Worm (Caenorhabditis elegans) whole organism, young adult: Measurements from ENCODE around the gene chtl-1.

Source experiments
- B0035.1 ChIP-seq: sonication (generic microtip); optimal IDR thresholded peaks from 2 replicates; lab custom pipeline; 2016; ENCODE audit warnings: missing genetic modification characterization, mild to moderate bottlenecking, missing compliant biosample characterization, missing genotype, missing genetic modification reagents
- B0336.3 ChIP-seq: fragments of 200-800 bp; sonication (Bioruptor generic); IDR thresholded peaks from 2 replicates; pipeline ENCODE4 v1.3.6; 2022; ENCODE audit warnings: missing genetic modification characterization, missing compliant biosample characterization
- F22D6.2 ChIP-seq: sonication (generic microtip); optimal IDR thresholded peaks from 2 replicates; lab custom pipeline; 2016; ENCODE audit warnings: mild to moderate bottlenecking, missing genetic modification characterization, missing compliant biosample characterization
- F23B12.7 ChIP-seq: sonication (generic microtip); optimal IDR thresholded peaks from 2 replicates; lab custom pipeline; 2017; ENCODE audit warnings: missing genetic modification characterization, mild to moderate bottlenecking, missing compliant biosample characterization, antibody characterized with exemption, moderate library complexity; ENCODE audit not compliant: insufficient read depth
- T07F8.4 ChIP-seq: sonication (generic microtip); optimal IDR thresholded peaks from 2 replicates; lab custom pipeline; 2016; ENCODE audit warnings: mild to moderate bottlenecking, missing genetic modification characterization, moderate library complexity, missing compliant biosample characterization
- T26A5.8 ChIP-seq: sonication (generic microtip); optimal IDR thresholded peaks from 2 replicates; lab custom pipeline; 2016; ENCODE audit warnings: missing genetic modification characterization, missing compliant biosample characterization
- Y53F4B.3 ChIP-seq: fragments of 200-800 bp; sonication (Bioruptor generic); IDR thresholded peaks from 2 replicates; pipeline ENCODE4 v1.3.6; 2022; ENCODE audit warnings: missing genetic modification reagents, missing genetic modification characterization, missing compliant biosample characterization
- ZK185.1 ChIP-seq: sonication (generic microtip); optimal IDR thresholded peaks from 2 replicates; lab custom pipeline; 2016; ENCODE audit warnings: mild to moderate bottlenecking, missing genetic modification characterization, missing compliant biosample characterization; ENCODE audit not compliant: poor library complexity, severe bottlenecking
- akir-1 ChIP-seq: fragments of 200-800 bp; sonication (Bioruptor generic); optimal IDR thresholded peaks from 2 replicates; lab custom pipeline; 2018; ENCODE audit warnings: mild to moderate bottlenecking, missing genetic modification characterization, moderate library complexity, missing compliant biosample characterization
- ama-1 ChIP-seq, 3 experiments: fragments of 150-350 bp in 1 of 3; sonication (generic microtip) in 2 of 3; optimal IDR thresholded peaks; 2 replicates each; lab custom pipeline; 2014 to 2018; ENCODE audit warnings: missing biosample characterization in 2 of 3, missing genetic modification characterization in 2 of 3, missing genetic modification reagents in 2 of 3
- aptf-2 ChIP-seq: fragments of 200-800 bp; sonication (Bioruptor generic); conservative IDR thresholded peaks from 2 replicates; pipeline ENCODE4 v1.3.6; 2022; ENCODE audit warnings: missing genetic modification reagents, missing genetic modification characterization, missing compliant biosample characterization
- aptf-3 ChIP-seq: fragments of 200-800 bp; sonication (Bioruptor generic); IDR thresholded peaks from 2 replicates; pipeline ENCODE4 v1.3.6; 2022; ENCODE audit warnings: missing genetic modification characterization, missing compliant biosample characterization
- attf-3 ChIP-seq: fragments of 200-800 bp; sonication (Bioruptor generic); conservative IDR thresholded peaks from 2 replicates; pipeline ENCODE4 v1.3.6; 2022; ENCODE audit warnings: missing genetic modification reagents, missing genetic modification characterization, missing compliant biosample characterization
- bed-2 ChIP-seq: fragments of 200-800 bp; sonication (Bioruptor generic); IDR thresholded peaks from 2 replicates; pipeline ENCODE4 v1.3.6; 2022; ENCODE audit warnings: missing genetic modification reagents, missing genetic modification characterization, missing compliant biosample characterization
- ceh-58 ChIP-seq: fragments of 200-800 bp; sonication (Bioruptor generic); IDR thresholded peaks from 2 replicates; pipeline ENCODE4 v1.3.6; 2022; ENCODE audit warnings: missing genetic modification characterization, missing compliant biosample characterization
- ceh-79 ChIP-seq: sonication (generic microtip); optimal IDR thresholded peaks from 2 replicates; lab custom pipeline; 2017; ENCODE audit warnings: mild to moderate bottlenecking, missing genetic modification characterization, missing compliant biosample characterization
- dox-1 ChIP-seq: fragments of 200-800 bp; sonication (Bioruptor generic); IDR thresholded peaks from 2 replicates; pipeline ENCODE4 v1.3.6; 2022; ENCODE audit warnings: missing genetic modification reagents, missing genetic modification characterization, missing compliant biosample characterization
- egrh-3 ChIP-seq: fragments of 200-800 bp; sonication (Bioruptor generic); IDR thresholded peaks from 2 replicates; pipeline ENCODE4 v1.3.6; 2022; ENCODE audit warnings: missing genetic modification reagents, missing genetic modification characterization, missing compliant biosample characterization
- ekl-4 ChIP-seq: fragments of 200-800 bp; sonication (Bioruptor generic); IDR thresholded peaks from 2 replicates; pipeline ENCODE4 v1.3.6; 2022; ENCODE audit warnings: missing genetic modification reagents, missing genetic modification characterization, missing compliant biosample characterization
- ets-4 ChIP-seq: fragments of 200-800 bp; sonication (Bioruptor generic); optimal IDR thresholded peaks from 2 replicates; lab custom pipeline; 2018; ENCODE audit warnings: mild to moderate bottlenecking, missing genetic modification characterization, missing compliant biosample characterization
- fkh-3 ChIP-seq: sonication (generic microtip); optimal IDR thresholded peaks from 2 replicates; lab custom pipeline; 2016; ENCODE audit warnings: mild to moderate bottlenecking, missing genetic modification characterization, missing compliant biosample characterization
- hmg-1.2 ChIP-seq: fragments of 200-800 bp; sonication (Bioruptor generic); IDR thresholded peaks from 2 replicates; pipeline ENCODE4 v1.3.6; 2022; ENCODE audit warnings: missing genetic modification reagents, missing genetic modification characterization, missing compliant biosample characterization
- hrde-1 ChIP-seq: sonication (generic microtip); optimal IDR thresholded peaks from 2 replicates; lab custom pipeline; 2016; ENCODE audit warnings: missing genetic modification characterization, mild to moderate bottlenecking, missing compliant biosample characterization, moderate library complexity, missing genotype, missing genetic modification reagents, borderline replicate concordance
- let-526 ChIP-seq: fragments of 200-800 bp; sonication (Bioruptor generic); IDR thresholded peaks from 2 replicates; pipeline ENCODE4 v1.3.6; 2022; ENCODE audit warnings: missing genetic modification reagents, missing genetic modification characterization, missing compliant biosample characterization
- let-607 ChIP-seq, 2 experiments: fragments of 200-800 bp in 1 of 2; sonication (Bioruptor generic) in 1 of 2; sonication (generic microtip) in 1 of 2; optimal IDR thresholded peaks; 2 replicates each; lab custom pipeline; 2016 to 2018; ENCODE audit warnings: mild to moderate bottlenecking in 2 of 2, missing compliant biosample characterization in 2 of 2, missing genetic modification characterization in 2 of 2, moderate library complexity in 2 of 2, missing genotype in 1 of 2
- lin-35 ChIP-seq, 3 experiments: fragments of 150-350 bp in 2 of 3; sonication (generic microtip) in 1 of 3; optimal IDR thresholded peaks; 2 replicates each; lab custom pipeline; 2014 to 2018; ENCODE audit warnings: missing biosample characterization in 3 of 3, missing genetic modification characterization in 3 of 3, missing genetic modification reagents in 3 of 3
- lin-54 ChIP-seq: fragments of 200-800 bp; sonication (Bioruptor generic); optimal IDR thresholded peaks from 2 replicates; lab custom pipeline; 2018; ENCODE audit warnings: mild to moderate bottlenecking, missing genetic modification characterization, missing compliant biosample characterization
- lsy-27 ChIP-seq: sonication (generic microtip); optimal IDR thresholded peaks from 2 replicates; lab custom pipeline; 2017; ENCODE audit warnings: missing genetic modification characterization, mild to moderate bottlenecking, missing compliant biosample characterization, antibody characterized with exemption, missing genotype, borderline replicate concordance; ENCODE audit not compliant: insufficient read depth
- madf-8 ChIP-seq: fragments of 200-800 bp; sonication (Bioruptor generic); conservative IDR thresholded peaks from 2 replicates; pipeline ENCODE4 v1.3.6; 2022; ENCODE audit warnings: missing genetic modification reagents, missing genetic modification characterization, missing compliant biosample characterization
- mcd-1 ChIP-seq: fragments of 200-800 bp; sonication (Bioruptor generic); IDR thresholded peaks from 2 replicates; pipeline ENCODE4 v1.3.6; 2022; ENCODE audit warnings: missing genetic modification reagents, missing genetic modification characterization, missing compliant biosample characterization
- mxl-1 ChIP-seq: sonication (generic microtip); optimal IDR thresholded peaks from 2 replicates; lab custom pipeline; 2016; ENCODE audit warnings: missing genetic modification characterization, missing compliant biosample characterization
- nfya-1 ChIP-seq: sonication (generic microtip); optimal IDR thresholded peaks from 2 replicates; lab custom pipeline; 2017; ENCODE audit warnings: antibody characterized with exemption, missing compliant biosample characterization, missing genetic modification characterization, borderline replicate concordance; ENCODE audit not compliant: insufficient read depth
- nfya-2 ChIP-seq: fragments of 200-800 bp; sonication (Bioruptor generic); IDR thresholded peaks from 2 replicates; pipeline ENCODE4 v1.3.6; 2022; ENCODE audit warnings: missing genetic modification reagents, missing genetic modification characterization, missing compliant biosample characterization
- nfyb-1 ChIP-seq: fragments of 200-800 bp; sonication (Bioruptor generic); IDR thresholded peaks from 2 replicates; pipeline ENCODE4 v1.3.6; 2022; ENCODE audit warnings: missing genetic modification reagents, missing genetic modification characterization, missing compliant biosample characterization
- nhr-80 ChIP-seq: sonication (generic microtip); optimal IDR thresholded peaks from 2 replicates; lab custom pipeline; 2016; ENCODE audit warnings: missing genetic modification characterization, missing compliant biosample characterization
- snpc-3.4 ChIP-seq: sonication (generic microtip); optimal IDR thresholded peaks from 2 replicates; lab custom pipeline; 2017; ENCODE audit warnings: missing genetic modification characterization, mild to moderate bottlenecking, missing compliant biosample characterization, antibody characterized with exemption, moderate library complexity, missing genotype, missing genetic modification reagents
- somi-1 ChIP-seq: fragments of 200-800 bp; sonication (Bioruptor generic); optimal IDR thresholded peaks from 2 replicates; lab custom pipeline; 2018; ENCODE audit warnings: mild to moderate bottlenecking, missing genetic modification characterization, missing compliant biosample characterization
- sptf-2 ChIP-seq: fragments of 200-800 bp; sonication (Bioruptor generic); optimal IDR thresholded peaks from 2 replicates; lab custom pipeline; 2018; ENCODE audit warnings: mild to moderate bottlenecking, missing genetic modification characterization, missing compliant biosample characterization
- unc-130 ChIP-seq: sonication (generic microtip); optimal IDR thresholded peaks from 2 replicates; lab custom pipeline; 2016; ENCODE audit warnings: missing genetic modification reagents, missing genetic modification characterization, missing compliant biosample characterization
- xnd-1 ChIP-seq: sonication (generic microtip); optimal IDR thresholded peaks from 2 replicates; lab custom pipeline; 2016; ENCODE audit warnings: missing genotype, missing genetic modification reagents, missing genetic modification characterization, missing compliant biosample characterization
- zim-3 ChIP-seq: sonication (generic microtip); optimal IDR thresholded peaks from 2 replicates; lab custom pipeline; 2017; ENCODE audit warnings: mild to moderate bottlenecking, missing genetic modification characterization, moderate library complexity, missing compliant biosample characterization
- ztf-18 ChIP-seq: sonication (generic microtip); optimal IDR thresholded peaks from 2 replicates; lab custom pipeline; 2016; ENCODE audit warnings: missing genotype, mild to moderate bottlenecking, missing genetic modification characterization, missing compliant biosample characterization
- ztf-25 ChIP-seq: fragments of 200-800 bp; sonication (Bioruptor generic); IDR thresholded peaks from 2 replicates; pipeline ENCODE4 v1.3.6; 2022; ENCODE audit warnings: missing genetic modification reagents, missing genetic modification characterization, missing compliant biosample characterization
- ztf-26 ChIP-seq: sonication (generic microtip); optimal IDR thresholded peaks from 2 replicates; lab custom pipeline; 2017; ENCODE audit warnings: missing genetic modification characterization, missing compliant biosample characterization
- ztf-3 ChIP-seq: fragments of 200-800 bp; sonication (Bioruptor generic); optimal IDR thresholded peaks from 2 replicates; lab custom pipeline; 2018; ENCODE audit warnings: mild to moderate bottlenecking, missing genetic modification characterization, missing compliant biosample characterization

The chtl-1 gene

DNA sequence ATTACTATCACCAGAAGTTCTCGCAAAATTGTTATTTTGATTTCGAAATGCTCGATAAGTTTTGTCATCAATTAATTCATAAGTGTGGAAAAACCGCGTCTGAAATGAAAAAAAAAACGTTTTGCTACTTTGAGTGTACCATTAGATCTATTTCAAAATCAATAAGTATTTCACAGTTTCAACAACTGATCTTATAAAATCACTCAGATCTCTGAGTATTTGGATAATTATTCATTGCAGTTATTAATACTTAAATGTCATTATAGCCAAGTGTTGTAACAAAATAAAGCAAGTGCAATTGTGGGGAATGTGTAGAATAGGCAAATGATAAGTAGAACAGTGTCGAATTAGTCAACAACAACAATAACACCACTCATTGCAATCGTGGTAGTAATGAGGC, 42.2 kb upstream of the chtl-1 start, which contains the start of gene C03F11.4:
Gene C03F11.4 (minus strand): TSS at position 101 of the 400 bp plus-strand sequence.
- TF ChIP-seq unc-130 (GFP tag; lab: Kevin White, UChicago) (no peak), T07F8.4 (tag; lab: Kevin White, UChicago) (no peak), Y53F4B.3 (no peak), ztf-3 (GFP tag; lab: Kevin White, UChicago) (no peak), sptf-2 (no peak), somi-1 (GFP tag; lab: Kevin White, UChicago) (no peak), T26A5.8 (tag; lab: Kevin White, UChicago) (no peak), B0035.1 (no peak), akir-1 (GFP tag; lab: Kevin White, UChicago) (no peak), ceh-58 (GFP tag; lab: Robert Waterston, UW) (no peak), hrde-1 (tag; lab: Kevin White, UChicago) (no peak), ekl-4 (GFP tag; lab: Robert Waterston, UW) (no peak), hmg-1.2 (no peak), lin-35 (GFP tag; optimal IDR thresholded peaks at IDR 0.05; lab: Kevin White, UChicago) (no peak), aptf-2 (no peak), ama-1 (optimal IDR thresholded peaks at IDR 0.05; lab: Kevin White, UChicago) (no peak), ama-1 (GFP tag; optimal IDR thresholded peaks at IDR 0.05; lab: Kevin White, UChicago) (no peak), lsy-27 (tag; lab: Kevin White, UChicago) (no peak)

ce11 chrX:5400524-5400923, 36.4 kb upstream of the chtl-1 start, which contains the start of gene scav-1:
TSS of gene scav-1 (minus strand) at chrX:5400584.
- TF ChIP-seq ceh-79 (tag; lab: Kevin White, UChicago) (no peak), xnd-1 (tag; lab: Kevin White, UChicago) (no peak), ztf-25 (GFP tag; lab: Robert Waterston, UW) (no peak), ztf-26 (no peak), madf-8 (no peak), mcd-1 (no peak), F22D6.2 (tag; lab: Kevin White, UChicago) (no peak), nfya-2 (GFP tag; lab: Robert Waterston, UW) (no peak), attf-3 (GFP tag; lab: Robert Waterston, UW) (no peak), nhr-80 (tag; lab: Kevin White, UChicago) (peak; percentile 95), B0336.3 (no peak), F23B12.7 (tag; lab: Kevin White, UChicago) (peak; percentile 7), B0035.1 (no peak), snpc-3.4 (tag; lab: Kevin White, UChicago) (no peak), egrh-3 (GFP tag; lab: Robert Waterston, UW) (no peak), ztf-18 (tag; lab: Kevin White, UChicago) (no peak), lin-54 (GFP tag; lab: Kevin White, UChicago) (no peak), zim-3 (tag; lab: Kevin White, UChicago) (no peak), nfya-1 (tag; lab: Kevin White, UChicago) (no peak), aptf-3 (GFP tag; lab: Robert Waterston, UW) (no peak), dox-1 (peak; percentile 41; the same call in 1 of the 2 replicates), mxl-1 (tag; lab: Kevin White, UChicago) (no peak), ceh-58 (GFP tag; lab: Robert Waterston, UW) (no peak), nfyb-1 (no peak), bed-2 (no peak), let-607 (tag; optimal IDR thresholded peaks at IDR 0.05; lab: Kevin White, UChicago) (peak; percentile 57 to 85), let-526 (GFP tag; lab: Robert Waterston, UW) (no peak), fkh-3 (no peak), ets-4 (GFP tag; lab: Kevin White, UChicago) (peak; percentile 51), ZK185.1 (tag; lab: Kevin White, UChicago) (no peak)
- TF ChIP-seq, all 124 proteins: peak for 5
